Worm (Caenorhabditis elegans): ENCODE results near the gene dpy-8.

- TF ChIP-seq ceh-27 (GFP tag; optimal IDR thresholded peaks at IDR 0.05) (no peak), nhr-27 (tag; optimal IDR thresholded peaks at IDR 0.05) (no peak)
These were observed 34.8 kb downstream of the dpy-8 start for ce11 chrX:5115511-5115910.

Data from whole organism, young adult.